Worm (Caenorhabditis elegans): ENCODE results near the gene K12D12.5.
A peak's percentile ranks its signal among the peaks of the same experiment; 100 is the strongest.

K12D12.5 gene

DNA sequence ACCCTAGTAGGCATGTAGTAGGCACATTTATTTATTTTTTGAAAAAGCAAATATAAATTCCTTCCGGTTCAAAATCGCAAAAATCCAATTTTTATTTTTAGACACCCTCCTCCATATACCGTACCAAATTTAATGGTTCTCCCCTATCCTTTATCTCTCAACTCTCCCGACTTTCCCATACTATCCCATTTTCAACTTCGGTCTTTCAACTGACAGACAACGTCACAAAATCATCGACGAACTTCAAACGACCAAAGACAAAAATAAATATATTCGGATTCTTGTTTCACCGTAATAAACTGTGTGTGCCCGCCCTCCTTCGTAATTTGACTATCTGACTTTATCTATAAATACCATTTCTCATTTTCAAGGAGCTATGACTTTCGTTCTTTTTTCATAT lies 25.6 kb upstream of the K12D12.5 start, which contains the start of gene T27D12.6:
Gene T27D12.6, plus strand, starts transcription at position 301 of the 400 bp plus-strand sequence.
- TF ChIP-seq nhr-85 (tag) (peak; percentile 78), nhr-71 (tag; optimal IDR thresholded peaks at IDR 0.05) (no peak)

ce11 chrII:11836554-11837218 lies 24.1 kb upstream of the K12D12.5 start:
- TF ChIP-seq ets-5 (GFP tag; IDR thresholded peaks at IDR 0.05) (no peak), lin-35 (GFP tag; optimal IDR thresholded peaks at IDR 0.05) (peak in 1 of 2 experiments; percentile 52), mab-9 (GFP tag; IDR thresholded peaks at IDR 0.05) (no peak), lsy-2 (tag; optimal IDR thresholded peaks at IDR 0.05) (peak in 1 of 2 experiments; percentile 24), aly-2 (tag; optimal IDR thresholded peaks at IDR 0.05) (no peak), zip-4 (GFP tag; optimal IDR thresholded peaks at IDR 0.05) (no peak), ztf-4 (tag; optimal IDR thresholded peaks at IDR 0.05) (no peak), nhr-90 (tag; optimal IDR thresholded peaks at IDR 0.05; ENCODE audit: poor library complexity) (peak; percentile 40), tbx-2 (tag; optimal IDR thresholded peaks at IDR 0.05) (peak; percentile 52), ztf-11 (tag; optimal IDR thresholded peaks at IDR 0.05) (no peak), vab-15 (tag; optimal IDR thresholded peaks at IDR 0.05) (no peak), nhr-77 (tag; optimal IDR thresholded peaks at IDR 0.05) (no peak), hlh-17 (GFP tag; optimal IDR thresholded peaks at IDR 0.05; ENCODE audit: borderline replicate concordance) (no peak), snpc-4 (tag; optimal IDR thresholded peaks at IDR 0.05) (no peak), swsn-7 (tag; optimal IDR thresholded peaks at IDR 0.05) (no peak), nhr-71 (tag; optimal IDR thresholded peaks at IDR 0.05) (peak; percentile 73), unc-62 (GFP tag; optimal IDR thresholded peaks at IDR 0.05) (no peak), lin-13 (GFP tag; optimal IDR thresholded peaks at IDR 0.05) (no peak), efl-1 (optimal IDR thresholded peaks at IDR 0.05) (no peak), efl-1 (GFP tag; optimal IDR thresholded peaks at IDR 0.05 in 1 of 2) (peak in 1 of 2 experiments; percentile 76), mef-2 (tag; optimal IDR thresholded peaks at IDR 0.05) (peak; percentile 19), unc-30 (tag; optimal IDR thresholded peaks at IDR 0.05) (no peak), ceh-90 (tag; optimal IDR thresholded peaks at IDR 0.05) (no peak), nhr-237 (tag; optimal IDR thresholded peaks at IDR 0.05) (no peak), snu-23 (GFP tag; optimal IDR thresholded peaks at IDR 0.05) (peak; percentile 49), nhr-19 (GFP tag; conservative IDR thresholded peaks at IDR 0.05) (peak; percentile 62), efl-3 (GFP tag; optimal IDR thresholded peaks at IDR 0.05) (no peak), unc-98 (GFP tag; IDR thresholded peaks at IDR 0.05) (no peak), sox-4 (tag; optimal IDR thresholded peaks at IDR 0.05) (no peak), hpl-2 (GFP tag; optimal IDR thresholded peaks at IDR 0.05) (no peak), pag-3 (tag; optimal IDR thresholded peaks at IDR 0.05; ENCODE audit: borderline replicate concordance, insufficient read depth) (no peak), ceh-63 (GFP tag; optimal IDR thresholded peaks at IDR 0.05) (no peak), nhr-85 (tag) (peak; percentile 98), ceh-88 (GFP tag; IDR thresholded peaks at IDR 0.05) (no peak), grh-1 (GFP tag; IDR thresholded peaks at IDR 0.05) (peak; percentile 26; the same call in 1 of the 2 replicates), lin-15B (tag; optimal IDR thresholded peaks at IDR 0.05) (no peak), egl-27 (tag; optimal IDR thresholded peaks at IDR 0.05) (no peak), fkh-10 (GFP tag; optimal IDR thresholded peaks at IDR 0.05) (no peak), elt-3 (tag; optimal IDR thresholded peaks at IDR 0.05) (peak in 5 of 6 experiments; percentile 27 to 90 (median 68)), tlp-1 (tag; optimal IDR thresholded peaks at IDR 0.05) (no peak), unc-130 (tag; optimal IDR thresholded peaks at IDR 0.05) (no peak), ceh-82 (tag; optimal IDR thresholded peaks at IDR 0.05) (no peak), fkh-8 (tag; optimal IDR thresholded peaks at IDR 0.05) (no peak), F16B12.6 (tag; optimal IDR thresholded peaks at IDR 0.05) (no peak), dsc-1 (tag; optimal IDR thresholded peaks at IDR 0.05) (no peak), mdl-1 (tag; optimal IDR thresholded peaks at IDR 0.05) (peak in 1 of 2 experiments; percentile 27), nhr-12 (tag; optimal IDR thresholded peaks at IDR 0.05) (no peak), Y116A8C.19 (tag; optimal IDR thresholded peaks at IDR 0.05; ENCODE audit: borderline replicate concordance) (no peak), dpl-1 (GFP tag; optimal IDR thresholded peaks at IDR 0.05) (no peak)
